Worm (Caenorhabditis elegans): Measurements from ENCODE around the gene lpd-9.

lpd-9 gene

DNA sequence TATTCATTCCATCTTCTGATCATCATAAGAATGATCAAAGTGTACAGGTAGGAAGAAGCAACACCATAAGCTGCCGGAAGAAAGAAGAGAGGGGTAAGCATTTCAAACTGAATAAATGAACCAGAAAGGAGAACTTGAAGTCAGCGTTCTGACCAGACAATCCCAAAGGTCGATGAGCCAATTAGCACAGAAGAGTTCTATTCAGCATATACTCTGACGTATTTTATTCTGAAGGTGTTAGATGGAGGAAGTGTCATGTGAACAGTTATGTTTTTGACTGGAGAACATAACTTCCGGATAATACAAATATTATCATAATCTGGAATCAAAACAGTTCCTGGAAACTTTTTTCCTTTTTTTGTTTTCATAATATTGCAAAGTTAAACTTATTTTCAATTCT is 9.6 kb downstream of the lpd-9 start, which contains the start of gene srg-32:
Gene srg-32, minus strand, starts transcription at position 101 of the 400 bp plus-strand sequence.
- TF ChIP-seq mxl-2 (GFP tag; conservative IDR thresholded peaks at IDR 0.05), result no peak
- TF ChIP-seq skn-1 (tag; optimal IDR thresholded peaks at IDR 0.05), result no peak
- no peak for TF ChIP-seq Y105C5A.15 (GFP tag; IDR thresholded peaks at IDR 0.05)
- no peak for TF ChIP-seq madf-5 (GFP tag; IDR thresholded peaks at IDR 0.05)
- no peak for TF ChIP-seq zfp-3 (GFP tag; conservative IDR thresholded peaks at IDR 0.05)
- TF ChIP-seq arid-1 (GFP tag; conservative IDR thresholded peaks at IDR 0.05), result no peak
- TF ChIP-seq aha-1 (tag), result no peak
- TF ChIP-seq egl-43 (GFP tag; IDR thresholded peaks at IDR 0.05), result no peak
- TF ChIP-seq tra-1 (GFP tag; IDR thresholded peaks at IDR 0.05), result no peak
- no peak for TF ChIP-seq snpc-1.2 (GFP tag; IDR thresholded peaks at IDR 0.05)
- TF ChIP-seq T20F7.1 (GFP tag; optimal IDR thresholded peaks at IDR 0.05), result no peak
- no peak for TF ChIP-seq vab-7 (GFP tag; IDR thresholded peaks at IDR 0.05)
- TF ChIP-seq ztf-7 (tag; optimal IDR thresholded peaks at IDR 0.05), result no peak
- no peak for TF ChIP-seq T26A8.4 (GFP tag; IDR thresholded peaks at IDR 0.05)
- TF ChIP-seq nhr-25 (tag; optimal IDR thresholded peaks at IDR 0.05; ENCODE audit: borderline replicate concordance, insufficient read depth), result no peak
- TF ChIP-seq hlh-30 (tag; optimal IDR thresholded peaks at IDR 0.05; ENCODE audit: insufficient read depth), result no peak
- no peak for TF ChIP-seq dve-1 (tag; optimal IDR thresholded peaks at IDR 0.05; ENCODE audit: insufficient read depth)
- no peak for TF ChIP-seq lsy-2 (tag; optimal IDR thresholded peaks at IDR 0.05)
- no peak for TF ChIP-seq lim-7 (GFP tag; IDR thresholded peaks at IDR 0.05)

- TF ChIP-seq hlh-11 (tag; optimal IDR thresholded peaks at IDR 0.05) (peak; percentile 52), lin-29 (GFP tag; IDR thresholded peaks at IDR 0.05) (no peak), ZK337.2 (GFP tag; IDR thresholded peaks at IDR 0.05) (no peak), lin-13 (GFP tag; optimal IDR thresholded peaks at IDR 0.05) (no peak), aha-1 (tag) (peak; percentile 37), lir-3 (tag; optimal IDR thresholded peaks at IDR 0.05) (no peak), hif-1 (tag; optimal IDR thresholded peaks at IDR 0.05) (peak in 1 of 2 experiments; percentile 74), nhr-41 (GFP tag; IDR thresholded peaks at IDR 0.05) (no peak), Y105C5A.15 (GFP tag; IDR thresholded peaks at IDR 0.05) (no peak), sdz-12 (GFP tag; optimal IDR thresholded peaks at IDR 0.05) (no peak), hlh-30 (tag; optimal IDR thresholded peaks at IDR 0.05; ENCODE audit: insufficient read depth) (peak; percentile 14), ztf-7 (tag; optimal IDR thresholded peaks at IDR 0.05) (peak; percentile 72), unc-62 (GFP tag; optimal IDR thresholded peaks at IDR 0.05 in 1 of 2) (peak in 1 of 2 experiments; percentile 95), unc-62 (tag; optimal IDR thresholded peaks at IDR 0.05) (no peak), mes-2 (tag; optimal IDR thresholded peaks at IDR 0.05; ENCODE audit: poor library complexity, severe bottlenecking) (no peak), nhr-77 (tag; optimal IDR thresholded peaks at IDR 0.05) (peak; percentile 72), php-3 (GFP tag; IDR thresholded peaks at IDR 0.05) (peak; percentile 60), dve-1 (tag; optimal IDR thresholded peaks at IDR 0.05; ENCODE audit: insufficient read depth) (peak; percentile 78), dmd-6 (GFP tag; IDR thresholded peaks at IDR 0.05) (0 out of 2 replicates have a peak, but pooled peaks have one; percentile 18), daf-16 (GFP tag; optimal IDR thresholded peaks at IDR 0.05) (no peak), daf-16 (tag; optimal IDR thresholded peaks at IDR 0.05) (peak; percentile 50), ces-1 (GFP tag; optimal IDR thresholded peaks at IDR 0.05) (no peak), nhr-28 (tag; optimal IDR thresholded peaks at IDR 0.05) (peak; percentile 49), ama-1 (optimal IDR thresholded peaks at IDR 0.05) (no peak), F10B5.3 (tag; optimal IDR thresholded peaks at IDR 0.05) (no peak), nhr-42 (GFP tag; IDR thresholded peaks at IDR 0.05) (no peak), nhr-11 (tag; optimal IDR thresholded peaks at IDR 0.05) (no peak), zfp-2 (tag; optimal IDR thresholded peaks at IDR 0.05) (no peak), mdl-1 (tag; optimal IDR thresholded peaks at IDR 0.05) (peak in 1 of 2 experiments; percentile 35), zag-1 (tag; optimal IDR thresholded peaks at IDR 0.05) (no peak), nhr-102 (tag; optimal IDR thresholded peaks at IDR 0.05) (peak; percentile 4), madf-5 (GFP tag; IDR thresholded peaks at IDR 0.05) (no peak), T20F7.1 (GFP tag; optimal IDR thresholded peaks at IDR 0.05) (peak; percentile 21)
Measured at ce11 chrV:10589774-10590528, 10.8 kb downstream of the lpd-9 start, which contains the start of gene ttr-23. Gene ttr-23 (minus strand): TSS chrV:10589860.

All from whole organism, L4 larva.